Worm (Caenorhabditis elegans): Measurements from ENCODE around the gene twk-34.
"Not testable (repeated sequence)": the region's sequence is repeated elsewhere in the genome, so short reads cannot be mapped to it uniquely, and the experiment has no call there.

DNA sequence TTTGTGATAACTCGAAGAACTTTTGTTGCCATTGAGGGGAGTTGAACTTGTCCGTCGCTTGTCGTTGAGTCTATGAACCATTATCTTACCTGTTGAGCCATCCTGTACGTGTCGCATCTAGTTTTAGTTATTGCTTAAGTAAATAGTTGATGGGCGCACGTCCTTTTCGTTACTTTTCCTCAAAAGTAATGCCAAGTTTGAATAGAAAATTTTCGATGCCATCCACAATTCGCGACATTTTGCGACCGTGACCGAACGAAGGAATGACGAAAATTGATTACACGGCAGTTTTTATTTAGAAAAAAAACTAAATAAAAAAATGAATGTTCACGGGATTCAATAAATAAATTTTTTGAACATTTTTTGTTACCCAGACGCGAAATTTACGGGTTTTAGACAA lies 36.6 kb upstream of the twk-34 start, which contains the start of gene F53E4.1:
- TF ChIP-seq ceh-82 (tag; optimal IDR thresholded peaks at IDR 0.05); fkh-10 (GFP tag; optimal IDR thresholded peaks at IDR 0.05); unc-62 (GFP tag; optimal IDR thresholded peaks at IDR 0.05 in 1 of 2); unc-62 (tag; optimal IDR thresholded peaks at IDR 0.05); zag-1 (tag; optimal IDR thresholded peaks at IDR 0.05); pha-4 (GFP tag; IDR thresholded peaks at IDR 0.05); pha-4 (tag; optimal IDR thresholded peaks at IDR 0.05); ztf-11 (tag; optimal IDR thresholded peaks at IDR 0.05): not testable (repeated sequence)
